Worm (Caenorhabditis elegans): ENCODE data around the gene ZK795.2.

ce11 chrIV:12570546-12570945 is 11.8 kb upstream of the ZK795.2 start:
- TF ChIP-seq W03F9.2 (tag; optimal IDR thresholded peaks at IDR 0.05) (no peak), him-1 (tag; optimal IDR thresholded peaks at IDR 0.05) (no peak), dao-5 (tag; optimal IDR thresholded peaks at IDR 0.05) (no peak)

Measured in whole organism, L4/young adult.